Fruit fly (Drosophila melanogaster): ENCODE data around the gene CG9393.

CG9393 gene

DNA sequence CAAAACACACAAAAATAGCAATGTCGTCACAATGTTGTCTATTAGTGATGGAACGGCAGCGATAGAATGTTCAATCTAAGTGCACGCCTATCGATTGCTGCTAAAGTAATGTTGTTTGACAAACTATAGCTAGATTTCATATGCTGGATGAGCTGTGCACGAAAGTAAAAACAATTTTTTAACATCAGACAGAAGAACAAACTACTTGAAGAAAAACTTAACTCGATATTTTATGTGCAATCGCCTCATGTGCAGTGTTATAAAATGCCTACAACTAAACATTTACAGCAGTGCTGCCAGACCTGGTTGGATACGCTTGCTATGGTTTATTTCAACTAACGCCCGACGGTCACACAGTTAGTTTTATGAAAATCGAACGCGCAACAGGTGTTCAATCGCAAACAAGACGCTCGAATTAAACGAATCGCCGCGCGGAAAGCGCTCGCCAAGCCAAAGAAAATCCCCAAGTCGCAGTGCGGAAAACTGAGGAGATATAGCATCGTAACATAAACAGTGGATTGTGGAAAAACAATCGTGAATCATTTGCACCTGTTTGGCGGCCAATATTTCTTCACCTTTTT is 27.6 kb upstream of the CG9393 start, which contains the start of the genes bocks and CG8312:
TSS of gene bocks (minus strand) at position 51 of the 581 bp plus-strand sequence.
TSS of gene CG8312 (plus strand) at position 358 of the 581 bp plus-strand sequence.
- peak; percentile 41 for TF ChIP-seq CG33017 (tag; optimal IDR thresholded peaks at IDR 0.05)
- peak; percentile 55 for TF ChIP-seq CG12768 (GFP tag; optimal IDR thresholded peaks at IDR 0.05)
- no peak for TF ChIP-seq cnc (optimal IDR thresholded peaks at IDR 0.05)
- no peak for TF ChIP-seq kay (GFP tag; ENCODE audit: borderline replicate concordance)
- TF ChIP-seq cic (GFP tag; optimal IDR thresholded peaks at IDR 0.05), result peak; percentile 62
- no peak for TF ChIP-seq CG5204 (GFP tag; optimal IDR thresholded peaks at IDR 0.05)
- TF ChIP-seq CG14711 (tag; optimal IDR thresholded peaks at IDR 0.05), result peak; percentile 65
- TF ChIP-seq ovo (GFP tag; optimal IDR thresholded peaks at IDR 0.05), result peak; percentile 38
- peak; percentile 43 for TF ChIP-seq CG11617 (GFP tag; optimal IDR thresholded peaks at IDR 0.05)
- TF ChIP-seq CG7101 (tag; optimal IDR thresholded peaks at IDR 0.05), result peak; percentile 61
- peak; percentile 61 for TF ChIP-seq pad (GFP tag; optimal IDR thresholded peaks at IDR 0.05)
- TF ChIP-seq Clk (GFP tag; optimal IDR thresholded peaks at IDR 0.05), result peak; percentile 38
- TF ChIP-seq CG7045 (GFP tag; optimal IDR thresholded peaks at IDR 0.05), result peak; percentile 39
- peak; percentile 88 for TF ChIP-seq Crg-1 (GFP tag; optimal IDR thresholded peaks at IDR 0.05)
- peak; percentile 83 for TF ChIP-seq bab1 (GFP tag; optimal IDR thresholded peaks at IDR 0.05)
- peak; percentile 59 for TF ChIP-seq toe (GFP tag; optimal IDR thresholded peaks at IDR 0.05)
- TF ChIP-seq Mnt (GFP tag; optimal IDR thresholded peaks at IDR 0.05), result peak; percentile 82
- TF ChIP-seq CG1620 (GFP tag; optimal IDR thresholded peaks at IDR 0.05), result peak; percentile 67
- peak; percentile 59 for TF ChIP-seq tj (GFP tag; optimal IDR thresholded peaks at IDR 0.05)
- no peak for TF ChIP-seq Hr96 (GFP tag; optimal IDR thresholded peaks at IDR 0.05)

dm6 chr3R:9586663-9587248 is 23.3 kb upstream of the CG9393 start, which contains the start of gene P58IPK:
Gene P58IPK (plus strand): TSS chr3R:9586942.
- TF ChIP-seq CG14711 (tag; optimal IDR thresholded peaks at IDR 0.05), result peak; percentile 49
- peak; percentile 86 for TF ChIP-seq toe (GFP tag; optimal IDR thresholded peaks at IDR 0.05)
- TF ChIP-seq CG1620 (GFP tag; optimal IDR thresholded peaks at IDR 0.05), result peak; percentile 72
- no peak for TF ChIP-seq kay (GFP tag; ENCODE audit: borderline replicate concordance)
- TF ChIP-seq CG7101 (tag; optimal IDR thresholded peaks at IDR 0.05), result peak; percentile 53
- no peak for TF ChIP-seq cnc (optimal IDR thresholded peaks at IDR 0.05)
- peak; percentile 77 for TF ChIP-seq Mnt (GFP tag; optimal IDR thresholded peaks at IDR 0.05)
- TF ChIP-seq Clk (GFP tag; optimal IDR thresholded peaks at IDR 0.05), result peak; percentile 31
- TF ChIP-seq CG7045 (GFP tag; optimal IDR thresholded peaks at IDR 0.05), result peak; percentile 10
- TF ChIP-seq Hr96 (GFP tag; optimal IDR thresholded peaks at IDR 0.05), result no peak
- peak; percentile 15 for TF ChIP-seq CG33017 (tag; optimal IDR thresholded peaks at IDR 0.05)
- TF ChIP-seq tj (GFP tag; optimal IDR thresholded peaks at IDR 0.05), result peak; percentile 41
- no peak for TF ChIP-seq ovo (GFP tag; optimal IDR thresholded peaks at IDR 0.05)
- peak; percentile 45 for TF ChIP-seq bab1 (GFP tag; optimal IDR thresholded peaks at IDR 0.05)
- TF ChIP-seq CG5204 (GFP tag; optimal IDR thresholded peaks at IDR 0.05), result no peak
- TF ChIP-seq CG12768 (GFP tag; optimal IDR thresholded peaks at IDR 0.05), result peak; percentile 14
- TF ChIP-seq CG11617 (GFP tag; optimal IDR thresholded peaks at IDR 0.05), result peak; percentile 45
- peak; percentile 46 for TF ChIP-seq cic (GFP tag; optimal IDR thresholded peaks at IDR 0.05)
- TF ChIP-seq pad (GFP tag; optimal IDR thresholded peaks at IDR 0.05), result peak; percentile 51
- TF ChIP-seq Crg-1 (GFP tag; optimal IDR thresholded peaks at IDR 0.05), result no peak

- TF ChIP-seq Clk (GFP tag; optimal IDR thresholded peaks at IDR 0.05) (no peak), CG7101 (tag; optimal IDR thresholded peaks at IDR 0.05) (no peak), cnc (optimal IDR thresholded peaks at IDR 0.05) (no peak), bab1 (GFP tag; optimal IDR thresholded peaks at IDR 0.05) (no peak), CG5204 (GFP tag; optimal IDR thresholded peaks at IDR 0.05) (no peak), CG11617 (GFP tag; optimal IDR thresholded peaks at IDR 0.05) (no peak), Hr96 (GFP tag; optimal IDR thresholded peaks at IDR 0.05) (no peak), toe (GFP tag; optimal IDR thresholded peaks at IDR 0.05) (no peak), ovo (GFP tag; optimal IDR thresholded peaks at IDR 0.05) (no peak), CG1620 (GFP tag; optimal IDR thresholded peaks at IDR 0.05) (no peak)
Observed at dm6 chr3R:9583122-9583521, 19.6 kb upstream of the CG9393 start, which contains the start of gene CG33654. Gene CG33654 (minus strand): TSS chr3R:9583222.

dm6 chr3R:9581973-9582372 is 18.5 kb upstream of the CG9393 start:
- TF ChIP-seq cnc (optimal IDR thresholded peaks at IDR 0.05), result no peak
- TF ChIP-seq cic (GFP tag; optimal IDR thresholded peaks at IDR 0.05), result no peak
- no peak for TF ChIP-seq tj (GFP tag; optimal IDR thresholded peaks at IDR 0.05)
- no peak for TF ChIP-seq ovo (GFP tag; optimal IDR thresholded peaks at IDR 0.05)
- no peak for TF ChIP-seq Hr96 (GFP tag; optimal IDR thresholded peaks at IDR 0.05)

DNA sequence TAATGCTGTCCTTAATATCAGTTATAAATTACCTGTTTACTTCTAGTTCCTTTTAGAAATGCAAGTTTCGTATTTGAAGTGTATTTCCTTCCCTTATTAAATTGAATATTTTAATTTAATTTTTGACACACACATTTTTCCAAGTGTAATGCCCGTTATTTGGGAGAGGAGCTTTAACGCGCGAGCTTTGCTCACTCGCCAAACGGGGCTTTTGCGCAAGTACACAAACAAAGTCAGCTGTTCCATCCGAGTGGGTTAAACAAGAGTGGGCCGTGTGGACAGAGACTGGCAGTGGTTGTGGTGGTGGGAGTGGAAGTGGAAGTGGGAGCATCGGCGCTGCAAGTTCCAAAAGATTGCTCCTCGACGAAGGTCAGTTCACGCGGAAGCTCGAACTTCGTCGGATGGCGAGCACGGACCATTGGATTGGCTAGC is 17.6 kb upstream of the CG9393 start, which contains the start of gene CG8301:
TSS of gene CG8301 (plus strand) at position 218 of the 432 bp plus-strand sequence.
- TF ChIP-seq CG7101 (tag; optimal IDR thresholded peaks at IDR 0.05) (peak; percentile 25), Hr96 (GFP tag; optimal IDR thresholded peaks at IDR 0.05) (no peak), CG5204 (GFP tag; optimal IDR thresholded peaks at IDR 0.05) (no peak), CG11617 (GFP tag; optimal IDR thresholded peaks at IDR 0.05) (peak; percentile 26), tj (GFP tag; optimal IDR thresholded peaks at IDR 0.05) (peak; percentile 26), pad (GFP tag; optimal IDR thresholded peaks at IDR 0.05) (no peak), bab1 (GFP tag; optimal IDR thresholded peaks at IDR 0.05) (peak; percentile 61), Crg-1 (GFP tag; optimal IDR thresholded peaks at IDR 0.05) (no peak), cnc (optimal IDR thresholded peaks at IDR 0.05) (no peak), kay (GFP tag; ENCODE audit: borderline replicate concordance) (no peak), CG33017 (tag; optimal IDR thresholded peaks at IDR 0.05) (peak; percentile 29), cic (GFP tag; optimal IDR thresholded peaks at IDR 0.05) (peak; percentile 6), ovo (GFP tag; optimal IDR thresholded peaks at IDR 0.05) (peak; percentile 97), CG14711 (tag; optimal IDR thresholded peaks at IDR 0.05) (peak; percentile 6), Mnt (GFP tag; optimal IDR thresholded peaks at IDR 0.05) (no peak), CG1620 (GFP tag; optimal IDR thresholded peaks at IDR 0.05) (peak; percentile 0), toe (GFP tag; optimal IDR thresholded peaks at IDR 0.05) (no peak), CG7045 (GFP tag; optimal IDR thresholded peaks at IDR 0.05) (peak; percentile 22), CG12768 (GFP tag; optimal IDR thresholded peaks at IDR 0.05) (peak; percentile 36), Clk (GFP tag; optimal IDR thresholded peaks at IDR 0.05) (no peak)
